Worm (Caenorhabditis elegans): Measurements from ENCODE around the gene F45D3.1.

- TF ChIP-seq B0019.2 (GFP tag; conservative IDR thresholded peaks at IDR 0.05) = no peak
- TF ChIP-seq lir-1 (GFP tag; conservative IDR thresholded peaks at IDR 0.05) = no peak
- no peak for TF ChIP-seq egrh-3 (GFP tag; IDR thresholded peaks at IDR 0.05)
- no peak for TF ChIP-seq tlf-1 (GFP tag; optimal IDR thresholded peaks at IDR 0.05)
- no peak for TF ChIP-seq athp-1 (tag; optimal IDR thresholded peaks at IDR 0.05)
- no peak for TF ChIP-seq sea-2 (GFP tag; IDR thresholded peaks at IDR 0.05)
- no peak for TF ChIP-seq F55B11.4 (tag; optimal IDR thresholded peaks at IDR 0.05; ENCODE audit: borderline replicate concordance, insufficient read depth)
- no peak for TF ChIP-seq aptf-3 (GFP tag; IDR thresholded peaks at IDR 0.05)
- no peak for TF ChIP-seq ccch-3 (GFP tag; optimal IDR thresholded peaks at IDR 0.05)
Measured at ce11 chrV:12494522-12494921, 32.3 kb upstream of the F45D3.1 start, which contains the start of gene mrps-11.

All from whole organism, young adult.